Fruit fly (Drosophila melanogaster) Kc167 (cell line): Measurements from ENCODE around the gene pkaap.

Experiments used
- Myc ChIP-seq: fragments of >200 bp; optimal IDR thresholded peaks from 2 replicates; lab custom pipeline; 2017; ENCODE audit warnings: missing external identifiers
- Sin3A ChIP-seq: fragments of >200 bp; optimal IDR thresholded peaks from 2 replicates; lab custom pipeline; 2018; ENCODE audit warnings: missing external identifiers
- h ChIP-seq: fragments of >200 bp; optimal IDR thresholded peaks from 3 replicates; lab custom pipeline; 2018; ENCODE audit warnings: missing external identifiers
- insv ChIP-seq: fragments of >200 bp; optimal IDR thresholded peaks from 3 replicates; lab custom pipeline; 2018; ENCODE audit warnings: missing external identifiers
- psq ChIP-seq: fragments of >200 bp; optimal IDR thresholded peaks from 2 replicates; lab custom pipeline; 2017; ENCODE audit warnings: missing external identifiers
- ttk ChIP-seq: sonication (Bioruptor generic); optimal IDR thresholded peaks from 2 replicates; lab custom pipeline; 2017; ENCODE audit warnings: missing external identifiers

- TF ChIP-seq psq (lab: Kevin White, UChicago) (no peak), Myc (lab: Kevin White, UChicago) (no peak), h (lab: Kevin White, UChicago) (no peak), insv (lab: Kevin White, UChicago) (no peak), Sin3A (lab: Kevin White, UChicago) (no peak), ttk (lab: Kevin White, UChicago) (no peak)
These were observed 33.1 kb downstream of the pkaap start for dm6 chr2L:16321209-16321608.
